Fruit fly (Drosophila melanogaster): ENCODE data around the gene Or2a.

Or2a gene

dm6 chrX:2286255-2286654, 40.2 kb downstream of the Or2a start:
- TF ChIP-seq noc (tag; optimal IDR thresholded peaks at IDR 0.05), result peak; percentile 34

- no peak for TF ChIP-seq noc (tag; optimal IDR thresholded peaks at IDR 0.05)
These were observed 41.0 kb downstream of the Or2a start for dm6 chrX:2286985-2287384.

dm6 chrX:2288327-2288726, 42.3 kb downstream of the Or2a start:
- no peak for TF ChIP-seq noc (tag; optimal IDR thresholded peaks at IDR 0.05)

dm6 chrX:2289134-2289533, 43.1 kb downstream of the Or2a start:
- TF ChIP-seq noc (tag; optimal IDR thresholded peaks at IDR 0.05), result no peak

dm6 chrX:2291023-2291422, 45.0 kb downstream of the Or2a start:
- no peak for TF ChIP-seq noc (tag; optimal IDR thresholded peaks at IDR 0.05)

- TF ChIP-seq noc (tag; optimal IDR thresholded peaks at IDR 0.05), result no peak
These were observed 46.4 kb downstream of the Or2a start for dm6 chrX:2292410-2292809.

- peak; percentile 98 for TF ChIP-seq noc (tag; optimal IDR thresholded peaks at IDR 0.05)
These were observed 47.4 kb downstream of the Or2a start, which contains the start of gene CG2865 for dm6 chrX:2293294-2293988. CG2865 (minus strand) TSS chrX:2293411.

- no peak for TF ChIP-seq noc (tag; optimal IDR thresholded peaks at IDR 0.05)
These were observed 48.7 kb downstream of the Or2a start for dm6 chrX:2294474-2295434.

dm6 chrX:2295435-2296229, 49.6 kb downstream of the Or2a start, which contains the start of gene Raf:
Raf (plus strand) TSS chrX:2295466.
- peak; percentile 2 for TF ChIP-seq noc (tag; optimal IDR thresholded peaks at IDR 0.05)

dm6 chrX:2296230-2297044, 50.4 kb downstream of the Or2a start:
- peak; percentile 94 for TF ChIP-seq noc (tag; optimal IDR thresholded peaks at IDR 0.05)

Measured in whole organism, larva.